Fruit fly (Drosophila melanogaster): ENCODE results near the gene Tektin-C.

dm6 chr3L:5809201-5809584, 12.8 kb upstream of the Tektin-C start:
- TF ChIP-seq psq (optimal IDR thresholded peaks at IDR 0.05) (no peak), EcR (GFP tag; optimal IDR thresholded peaks at IDR 0.05) (no peak), CG8478 (optimal IDR thresholded peaks at IDR 0.05) (no peak)
